Fruit fly (Drosophila melanogaster) whole organism, embryonic: ENCODE measurements around the gene Torsin.

Experiments used
- ATbp ChIP-seq: fragments of 200-800 bp; sonication (Bioruptor generic); optimal IDR thresholded peaks from 2 replicates; lab custom pipeline; 2017; ENCODE audit warnings: missing biosample characterization, mild to moderate bottlenecking, missing genetic modification characterization, missing genetic modification reagents
- Atf3 ChIP-seq: fragments of 200-800 bp; sonication (Bioruptor generic); optimal IDR thresholded peaks from 3 replicates; lab custom pipeline; 2016; ENCODE audit warnings: missing biosample characterization, missing genetic modification characterization
- Bgb ChIP-seq: fragments of 200-800 bp; sonication (Bioruptor generic); IDR thresholded peaks from 2 replicates; pipeline ENCODE4 v1.3.6; 2022; ENCODE audit warnings: missing biosample characterization, missing genetic modification characterization; ENCODE audit not compliant: partially characterized antibody
- CG10366 ChIP-seq: fragments of 200-800 bp; sonication (Bioruptor generic); IDR thresholded peaks from 2 replicates; pipeline ENCODE4 v1.3.6; 2022; ENCODE audit warnings: missing biosample characterization, missing genetic modification characterization
- CG10462 ChIP-seq: fragments of 200-800 bp; sonication (Bioruptor generic); optimal IDR thresholded peaks from 2 replicates; lab custom pipeline; 2016; ENCODE audit warnings: missing biosample characterization, missing genetic modification characterization
- CG12071 ChIP-seq: fragments of 200-800 bp; sonication (Bioruptor generic); optimal IDR thresholded peaks from 3 replicates; lab custom pipeline; 2018; ENCODE audit warnings: missing biosample characterization, mild to moderate bottlenecking, missing genetic modification characterization
- CG12104 ChIP-seq: fragments of 200-800 bp; sonication (Bioruptor generic); optimal IDR thresholded peaks from 3 replicates; lab custom pipeline; 2016; ENCODE audit warnings: missing biosample characterization, missing genetic modification characterization
- CG14441 ChIP-seq: fragments of 200-800 bp; sonication (Bioruptor generic); IDR thresholded peaks from 2 replicates; pipeline ENCODE4 v1.3.6; 2022; ENCODE audit warnings: missing biosample characterization, missing genetic modification characterization
- CG1647 ChIP-seq: fragments of 200-800 bp; sonication (Bioruptor generic); optimal IDR thresholded peaks from 3 replicates; lab custom pipeline; 2016; ENCODE audit warnings: missing biosample characterization, missing genetic modification characterization
- CG16813 ChIP-seq: fragments of 200-800 bp; sonication (Bioruptor generic); IDR thresholded peaks from 3 replicates; pipeline ENCODE4 v1.3.6; 2022; ENCODE audit warnings: missing biosample characterization, missing genetic modification characterization; ENCODE audit not compliant: partially characterized antibody
- CG17359 ChIP-seq: fragments of 200-800 bp; sonication (Bioruptor generic); optimal IDR thresholded peaks from 3 replicates; lab custom pipeline; 2018; ENCODE audit warnings: missing biosample characterization, mild to moderate bottlenecking, missing genetic modification characterization, moderate library complexity
- CG3281 ChIP-seq: fragments of 200-800 bp; sonication (Bioruptor generic); optimal IDR thresholded peaks from 3 replicates; lab custom pipeline; 2017; ENCODE audit warnings: missing biosample characterization, mild to moderate bottlenecking, missing genetic modification characterization
- CG4617 ChIP-seq: fragments of 200-800 bp; sonication (Bioruptor generic); optimal IDR thresholded peaks from 3 replicates; lab custom pipeline; 2016; ENCODE audit warnings: missing biosample characterization, missing genetic modification characterization, borderline replicate concordance
- CG8765 ChIP-seq: fragments of 200-800 bp; sonication (Bioruptor generic); IDR thresholded peaks from 2 replicates; pipeline ENCODE4 v1.3.6; 2022; ENCODE audit warnings: missing biosample characterization, missing genetic modification characterization
- Dll ChIP-seq: fragments of 200-800 bp; sonication (Bioruptor generic); IDR thresholded peaks from 4 replicates; pipeline ENCODE4 v1.3.6; 2022; ENCODE audit warnings: missing biosample characterization, missing genetic modification characterization; ENCODE audit not compliant: partially characterized antibody
- ERR ChIP-seq: fragments of 200-800 bp; sonication (Bioruptor generic); optimal IDR thresholded peaks from 2 replicates; lab custom pipeline; 2016; ENCODE audit warnings: missing biosample characterization, missing genetic modification characterization
- Gug ChIP-seq: fragments of 200-800 bp; sonication (Bioruptor generic); IDR thresholded peaks from 4 replicates; pipeline ENCODE4 v1.3.6; 2022; ENCODE audit warnings: missing biosample characterization, missing genetic modification characterization
- H2.0 ChIP-seq: fragments of 200-800 bp; sonication (Bioruptor generic); IDR thresholded peaks from 2 replicates; pipeline ENCODE4 v1.3.6; 2022; ENCODE audit warnings: missing biosample characterization, missing genetic modification characterization
- HLH4C ChIP-seq: fragments of 200-800 bp; sonication (Bioruptor generic); IDR thresholded peaks from 3 replicates; pipeline ENCODE4 v1.3.6; 2022; ENCODE audit warnings: missing biosample characterization, missing genetic modification characterization; ENCODE audit not compliant: partially characterized antibody
- Hr78 ChIP-seq, 2 experiments: fragments of 200-800 bp in 1 of 2; fragments of >200 bp in 1 of 2; sonication (Bioruptor generic) in 1 of 2; optimal IDR thresholded peaks; 2 replicates each; lab custom pipeline; 2017 to 2019; ENCODE audit warnings: missing biosample characterization in 2 of 2, missing genetic modification characterization in 2 of 2, mild to moderate bottlenecking in 1 of 2, moderate library complexity in 1 of 2
- MTF-1 ChIP-seq: fragments of 200-800 bp; sonication (Bioruptor generic); optimal IDR thresholded peaks from 2 replicates; lab custom pipeline; 2018; ENCODE audit warnings: missing biosample characterization, mild to moderate bottlenecking, missing genetic modification characterization, borderline replicate concordance
- NC2β ChIP-seq: fragments of 200-800 bp; sonication (Bioruptor generic); optimal IDR thresholded peaks from 2 replicates; lab custom pipeline; 2016; ENCODE audit warnings: missing biosample characterization, missing genetic modification characterization
- Optix ChIP-seq: fragments of 200-800 bp; sonication (Bioruptor generic); IDR thresholded peaks from 3 replicates; pipeline ENCODE4 v1.3.6; 2022; ENCODE audit warnings: missing biosample characterization, missing genetic modification characterization
- Six4 ChIP-seq: fragments of 200-800 bp; sonication (Bioruptor generic); optimal IDR thresholded peaks from 2 replicates; lab custom pipeline; 2016; ENCODE audit warnings: missing biosample characterization, missing genetic modification characterization
- bbx ChIP-seq: fragments of 200-800 bp; sonication (Bioruptor generic); IDR thresholded peaks from 2 replicates; pipeline ENCODE4 v1.3.6; 2022; ENCODE audit warnings: missing biosample characterization, missing genetic modification characterization; ENCODE audit not compliant: partially characterized antibody
- bowl ChIP-seq: fragments of 200-800 bp; sonication (Bioruptor generic); IDR thresholded peaks from 2 replicates; pipeline ENCODE4 v1.3.6; 2022; ENCODE audit warnings: missing biosample characterization, missing genetic modification characterization
- btn ChIP-seq: fragments of 200-800 bp; sonication (Bioruptor generic); optimal IDR thresholded peaks from 2 replicates; lab custom pipeline; 2016; ENCODE audit warnings: missing biosample characterization, missing genetic modification characterization
- caup ChIP-seq: fragments of 200-800 bp; sonication (Bioruptor generic); optimal IDR thresholded peaks from 3 replicates; lab custom pipeline; 2017; ENCODE audit warnings: missing biosample characterization, mild to moderate bottlenecking, missing genetic modification characterization, moderate library complexity; ENCODE audit not compliant: severe bottlenecking
- cg ChIP-seq: fragments of 200-800 bp; sonication (Bioruptor generic); optimal IDR thresholded peaks from 3 replicates; lab custom pipeline; 2019; ENCODE audit warnings: missing biosample characterization, mild to moderate bottlenecking, missing genetic modification characterization, moderate library complexity
- chn ChIP-seq: fragments of 200-800 bp; sonication (Bioruptor generic); optimal IDR thresholded peaks from 2 replicates; lab custom pipeline; 2016; ENCODE audit warnings: missing biosample characterization, missing genetic modification characterization
- danr ChIP-seq: fragments of 200-800 bp; sonication (Bioruptor generic); IDR thresholded peaks from 2 replicates; pipeline ENCODE4 v1.3.6; 2022; ENCODE audit warnings: missing biosample characterization, missing genetic modification characterization
- gcm2 ChIP-seq: fragments of 200-800 bp; sonication (Bioruptor generic); optimal IDR thresholded peaks from 2 replicates; lab custom pipeline; 2016; ENCODE audit warnings: missing biosample characterization, missing genetic modification characterization
- gfzf ChIP-seq: fragments of 200-800 bp; sonication (Bioruptor generic); optimal IDR thresholded peaks from 2 replicates; lab custom pipeline; 2016; ENCODE audit warnings: missing biosample characterization, mild to moderate bottlenecking, missing genetic modification characterization, moderate library complexity
- grau ChIP-seq: fragments of 200-800 bp; optimal IDR thresholded peaks from 3 replicates; lab custom pipeline; 2019; ENCODE audit warnings: missing biosample characterization, mild to moderate bottlenecking, missing genetic modification characterization, moderate library complexity
- inv ChIP-seq: fragments of 200-800 bp; sonication (Bioruptor generic); IDR thresholded peaks from 2 replicates; pipeline ENCODE4 v1.3.6; 2022; ENCODE audit warnings: missing biosample characterization, missing genetic modification characterization; ENCODE audit not compliant: partially characterized antibody
- knrl ChIP-seq: fragments of 200-800 bp; sonication (Bioruptor generic); IDR thresholded peaks from 3 replicates; pipeline ENCODE4 v1.3.6; 2022; ENCODE audit warnings: missing biosample characterization, missing genetic modification characterization; ENCODE audit not compliant: partially characterized antibody
- lmd ChIP-seq: fragments of 200-800 bp; sonication (Bioruptor generic); IDR thresholded peaks from 2 replicates; pipeline ENCODE4 v1.3.6; 2022; ENCODE audit warnings: missing biosample characterization, missing genetic modification characterization
- mam ChIP-seq: fragments of 200-800 bp; sonication (Bioruptor generic); optimal IDR thresholded peaks from 3 replicates; lab custom pipeline; 2016; ENCODE audit warnings: missing biosample characterization, missing genetic modification characterization
- nau ChIP-seq: fragments of 200-800 bp; sonication (Bioruptor generic); optimal IDR thresholded peaks from 3 replicates; lab custom pipeline; 2017; ENCODE audit warnings: missing biosample characterization, mild to moderate bottlenecking, missing genetic modification characterization, missing genetic modification reagents
- p53 ChIP-seq: fragments of 200-800 bp; sonication (Bioruptor generic); optimal IDR thresholded peaks from 2 replicates; lab custom pipeline; 2016; ENCODE audit warnings: missing biosample characterization, missing genetic modification characterization
- row ChIP-seq: fragments of 200-800 bp; sonication (Bioruptor generic); IDR thresholded peaks from 3 replicates; pipeline ENCODE4 v1.3.6; 2022; ENCODE audit warnings: missing biosample characterization, missing genetic modification characterization
- run ChIP-seq: fragments of 200-800 bp; sonication (Bioruptor generic); optimal IDR thresholded peaks from 3 replicates; lab custom pipeline; 2018; ENCODE audit warnings: missing biosample characterization, mild to moderate bottlenecking, missing genetic modification characterization
- sens ChIP-seq: fragments of 200-800 bp; sonication (Bioruptor generic); peaks from one replicate; lab custom pipeline; 2016; ENCODE audit warnings: missing biosample characterization, missing genetic modification characterization
- tap ChIP-seq: fragments of 200-800 bp; optimal IDR thresholded peaks from 3 replicates; lab custom pipeline; 2019; ENCODE audit warnings: missing biosample characterization, mild to moderate bottlenecking, missing genetic modification characterization, moderate library complexity
- tgo ChIP-seq: fragments of 200-800 bp; sonication (Bioruptor generic); IDR thresholded peaks from 3 replicates; pipeline ENCODE4 v1.3.6; 2022; ENCODE audit warnings: missing biosample characterization, missing genetic modification characterization
- trem ChIP-seq: fragments of 200-800 bp; optimal IDR thresholded peaks from 3 replicates; lab custom pipeline; 2019; ENCODE audit warnings: missing biosample characterization, mild to moderate bottlenecking, missing genetic modification characterization, moderate library complexity
- unpg ChIP-seq: fragments of 200-800 bp; sonication (Bioruptor generic); optimal IDR thresholded peaks from 3 replicates; lab custom pipeline; 2018; ENCODE audit warnings: missing biosample characterization, mild to moderate bottlenecking, missing genetic modification characterization, moderate library complexity
- zen2 ChIP-seq: fragments of 200-800 bp; sonication (Bioruptor generic); IDR thresholded peaks from 3 replicates; pipeline ENCODE4 v1.3.6; 2022; ENCODE audit warnings: missing biosample characterization, missing genetic modification characterization; ENCODE audit not compliant: partially characterized antibody

Torsin gene

dm6 chrX:4687778-4688399, 38.1 kb upstream of the Torsin start, which contains the start of gene ctp (continued):
- peak; percentile 91 for TF ChIP-seq sens (GFP tag; lab: Kevin White, UChicago)
- TF ChIP-seq cg (GFP tag; lab: Kevin White, UChicago), result peak; percentile 53
- TF ChIP-seq NC2β (GFP tag; lab: Kevin White, UChicago), result peak; percentile 24
- TF ChIP-seq CG14441 (GFP tag; lab: Robert Waterston, UW), result no peak; the same call in 1 of the 2 replicates
- no peak for TF ChIP-seq Gug (GFP tag; lab: Robert Waterston, UW)
- TF ChIP-seq bowl (GFP tag; lab: Robert Waterston, UW), result no peak
- no peak for TF ChIP-seq Hr78 (GFP tag; optimal IDR thresholded peaks at IDR 0.05; lab: Kevin White, UChicago)
- TF ChIP-seq ERR (GFP tag; lab: Kevin White, UChicago), result peak; percentile 34
- peak; percentile 35 for TF ChIP-seq unpg (GFP tag; lab: Kevin White, UChicago)
- peak; percentile 37 for TF ChIP-seq p53 (GFP tag; lab: Kevin White, UChicago)
- peak; percentile 23; the same call in 1 of the 2 replicates for TF ChIP-seq lmd (GFP tag; lab: Robert Waterston, UW)
- peak; percentile 53 for TF ChIP-seq mam (GFP tag; lab: Kevin White, UChicago)
- TF ChIP-seq Atf3, result peak; percentile 0
- TF ChIP-seq CG10366 (GFP tag; lab: Robert Waterston, UW), result no peak
- TF ChIP-seq HLH4C, result peak; percentile 83
- peak; percentile 32 for TF ChIP-seq CG17359 (tag; lab: Kevin White, UChicago)

- TF ChIP-seq knrl (GFP tag; lab: Robert Waterston, UW) (peak; percentile 78; the same call in 2 of the 3 replicates), ATbp (GFP tag; lab: Kevin White, UChicago) (no peak), CG16813 (peak; percentile 80), CG8765 (GFP tag; lab: Robert Waterston, UW) (no peak), tgo (GFP tag; lab: Robert Waterston, UW) (no peak), gcm2 (no peak), CG1647 (GFP tag; lab: Kevin White, UChicago) (no peak), run (tag; lab: Kevin White, UChicago) (no peak), Six4 (no peak), CG3281 (GFP tag; lab: Kevin White, UChicago) (no peak), Dll (peak; percentile 63; the same call in 3 of the 4 replicates), CG12104 (GFP tag; lab: Kevin White, UChicago) (no peak), MTF-1 (GFP tag; lab: Kevin White, UChicago) (no peak), btn (GFP tag; lab: Kevin White, UChicago) (no peak), chn (GFP tag; lab: Kevin White, UChicago) (no peak), Bgb (GFP tag; lab: Robert Waterston, UW) (peak; percentile 80), CG10462 (GFP tag; lab: Kevin White, UChicago) (no peak), CG4617 (GFP tag; lab: Kevin White, UChicago) (peak; percentile 21), inv (GFP tag; lab: Robert Waterston, UW) (peak; percentile 74), nau (GFP tag; lab: Kevin White, UChicago) (no peak), bbx (peak; percentile 85), grau (tag; lab: Kevin White, UChicago) (no peak), tap (tag; lab: Kevin White, UChicago) (no peak), caup (GFP tag; lab: Kevin White, UChicago) (no peak), zen2 (peak; percentile 43; the same call in 1 of the 3 replicates), trem (tag; lab: Kevin White, UChicago) (peak; percentile 35), H2.0 (GFP tag; lab: Robert Waterston, UW) (no peak), row (peak; percentile 72), danr (no peak), gfzf (GFP tag; lab: Kevin White, UChicago) (peak; percentile 77), CG12071 (GFP tag; lab: Kevin White, UChicago) (no peak), HLH4C (peak; percentile 41; the same call in 1 of the 3 replicates), Optix (GFP tag; lab: Robert Waterston, UW) (no peak)
Observed at dm6 chrX:4686723-4687122, 36.9 kb upstream of the Torsin start, which contains the start of gene Pp2C1. Gene Pp2C1, minus strand, starts transcription at chrX:4686903.
